Comparison of ENCODE assay signal across 1 fruit fly cellular context in the genomic region with DNA sequence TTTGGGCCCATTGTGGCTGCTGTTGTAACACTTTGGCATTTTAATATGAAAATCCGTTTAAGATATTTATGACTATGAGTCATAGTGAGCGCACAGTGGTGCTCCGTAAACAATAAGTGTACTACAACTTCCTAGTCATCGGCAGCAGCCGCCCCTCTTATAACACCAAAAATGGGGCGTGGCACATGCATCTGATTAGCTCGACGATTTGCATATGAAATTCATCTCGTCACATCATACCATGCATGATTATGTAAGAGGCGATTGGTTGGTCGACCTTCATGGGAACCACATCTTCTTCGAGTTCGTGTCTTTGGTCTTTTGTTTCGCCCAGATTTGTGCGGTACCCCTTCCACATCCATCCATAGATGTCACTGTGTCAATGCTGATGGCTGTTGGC.
TF ChIP-seq lines count a peak whose summit lies in the region.

No protein-coding gene starts in this region.

TF ChIP-seq in whole organism, embryonic, 481 proteins besides CTCF, POLR2A, EP300 and RAD21 (continued from another document):
- TF ChIP-seq zfh1 (GFP tag; IDR thresholded peaks at IDR 0.05; lab: Robert Waterston, UW) (no peak), crp (GFP tag; optimal IDR thresholded peaks at IDR 0.05; lab: Kevin White, UChicago) (no peak)
